Worm (Caenorhabditis elegans) whole organism, mixed stage, embryonic: ENCODE results near the gene srh-173.

Source experiments
- ceh-39 ChIP-seq: fragments of 150-350 bp; optimal IDR thresholded peaks from 2 replicates; lab custom pipeline; 2014; ENCODE audit warnings: missing biosample characterization, missing genetic modification characterization
- elt-3 ChIP-seq: fragments of 150-350 bp; optimal IDR thresholded peaks from 2 replicates; lab custom pipeline; 2014; ENCODE audit warnings: missing biosample characterization, missing genetic modification characterization
- ham-2 ChIP-seq: fragments of 200-800 bp; sonication (Bioruptor generic); optimal IDR thresholded peaks from 2 replicates; lab custom pipeline; 2018; ENCODE audit warnings: mild to moderate bottlenecking, missing genetic modification characterization, missing compliant biosample characterization
- lin-32 ChIP-seq: fragments of 200-800 bp; sonication (Bioruptor generic); optimal IDR thresholded peaks from 2 replicates; lab custom pipeline; 2018; ENCODE audit warnings: mild to moderate bottlenecking, missing genetic modification characterization, missing compliant biosample characterization
- lsy-2 ChIP-seq: fragments of 150-350 bp; optimal IDR thresholded peaks from 2 replicates; lab custom pipeline; 2014; ENCODE audit warnings: missing biosample characterization, missing genetic modification characterization
- nhr-12 ChIP-seq: fragments of 150-350 bp; optimal IDR thresholded peaks from 2 replicates; lab custom pipeline; 2014; ENCODE audit warnings: missing biosample characterization, missing genetic modification characterization
- nhr-237 ChIP-seq: fragments of 150-350 bp; optimal IDR thresholded peaks from 2 replicates; lab custom pipeline; 2014; ENCODE audit warnings: missing biosample characterization, missing genetic modification characterization
- nhr-28 ChIP-seq: fragments of 150-350 bp; optimal IDR thresholded peaks from 2 replicates; lab custom pipeline; 2014; ENCODE audit warnings: missing biosample characterization, missing genetic modification characterization
- pha-4 ChIP-seq: fragments of 150-350 bp; optimal IDR thresholded peaks from 2 replicates; lab custom pipeline; 2018; ENCODE audit warnings: missing biosample characterization, missing genetic modification reagents, missing genetic modification characterization
- tbx-8 ChIP-seq: fragments of 200-800 bp; sonication (Bioruptor generic); optimal IDR thresholded peaks from 2 replicates; lab custom pipeline; 2018; ENCODE audit warnings: mild to moderate bottlenecking, missing genetic modification characterization, moderate library complexity, missing compliant biosample characterization
- unc-62 ChIP-seq: fragments of 150-350 bp; optimal IDR thresholded peaks from 2 replicates; lab custom pipeline; 2014; ENCODE audit warnings: missing biosample characterization, missing genetic modification reagents, missing genetic modification characterization
- ztf-11 ChIP-seq: fragments of 150-350 bp; optimal IDR thresholded peaks from 2 replicates; lab custom pipeline; 2014; ENCODE audit warnings: missing biosample characterization, missing genetic modification characterization

DNA sequence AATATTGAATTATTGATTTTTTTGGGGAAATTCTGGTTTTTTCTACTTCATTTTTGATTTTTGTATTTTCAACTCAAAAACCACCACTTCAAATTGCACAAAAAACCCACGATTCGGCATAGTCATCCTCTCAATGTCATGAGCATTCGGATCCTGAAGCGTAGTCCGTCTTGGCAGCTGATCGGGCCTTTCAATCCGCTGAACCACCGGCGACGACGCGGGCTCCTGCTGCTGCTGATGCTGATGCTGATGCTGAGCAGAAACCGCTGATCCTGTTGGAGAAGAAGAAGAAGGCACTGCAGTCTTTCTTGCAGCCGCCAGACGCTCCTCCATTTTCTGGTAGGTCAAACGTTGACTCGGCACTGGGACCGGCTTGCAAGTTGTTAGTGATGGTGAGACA, 26.0 kb downstream of the srh-173 start:
- TF ChIP-seq nhr-237 (tag; lab: Kevin White, UChicago) (no peak), lsy-2 (no peak), ztf-11 (tag; lab: Kevin White, UChicago) (no peak), nhr-12 (tag; lab: Kevin White, UChicago) (no peak), unc-62 (no peak), pha-4 (tag; lab: Kevin White, UChicago) (no peak), nhr-28 (tag; lab: Kevin White, UChicago) (no peak), tbx-8 (GFP tag; lab: Kevin White, UChicago) (no peak), ham-2 (no peak), elt-3 (tag; lab: Kevin White, UChicago) (no peak), ceh-39 (no peak), lin-32 (GFP tag; lab: Kevin White, UChicago) (no peak)
